Worm (Caenorhabditis elegans): ENCODE data around the gene adk-1.

- no peak for TF ChIP-seq C08G9.2 (tag; optimal IDR thresholded peaks at IDR 0.05)
- no peak for TF ChIP-seq Y22D7AL.16 (tag; optimal IDR thresholded peaks at IDR 0.05)
- TF ChIP-seq F13H6.1 (tag; optimal IDR thresholded peaks at IDR 0.05) = no peak
Measured at ce11 chrIV:11248031-11248631, 37.5 kb upstream of the adk-1 start, which contains the start of gene C05C12.4.

Data from whole organism, late embryonic.